Fruit fly (Drosophila melanogaster) whole organism, embryonic: ENCODE data around the gene RpL24-like.

Experiments used
- ATbp ChIP-seq: fragments of 200-800 bp; sonication (Bioruptor generic); optimal IDR thresholded peaks from 2 replicates; lab custom pipeline; 2017; ENCODE audit warnings: missing biosample characterization, mild to moderate bottlenecking, missing genetic modification characterization, missing genetic modification reagents
- Asciz ChIP-seq: fragments of 200-800 bp; sonication (Bioruptor generic); optimal IDR thresholded peaks from 2 replicates; lab custom pipeline; 2017; ENCODE audit warnings: missing biosample characterization, mild to moderate bottlenecking, missing genetic modification characterization, missing genetic modification reagents
- CG10274 ChIP-seq: fragments of 200-800 bp; sonication (Bioruptor generic); optimal IDR thresholded peaks from 3 replicates; lab custom pipeline; 2017; ENCODE audit warnings: missing biosample characterization, mild to moderate bottlenecking, missing genetic modification characterization
- CG10321 ChIP-seq: fragments of 200-800 bp; sonication (Bioruptor generic); IDR thresholded peaks from 2 replicates; pipeline ENCODE4 v1.3.6; 2022; ENCODE audit warnings: missing biosample characterization, missing genetic modification characterization
- CG11696 ChIP-seq: fragments of 200-800 bp; sonication (Bioruptor generic); IDR thresholded peaks from 2 replicates; pipeline ENCODE4 v1.3.6; 2022; ENCODE audit warnings: missing biosample characterization, missing genetic modification characterization
- CG12391 ChIP-seq: fragments of 200-800 bp; sonication (Bioruptor generic); optimal IDR thresholded peaks from 3 replicates; lab custom pipeline; 2018; ENCODE audit warnings: missing biosample characterization, mild to moderate bottlenecking, missing genetic modification characterization, moderate library complexity
- CG12659 ChIP-seq: fragments of 200-800 bp; sonication (Bioruptor generic); optimal IDR thresholded peaks from 3 replicates; lab custom pipeline; 2017; ENCODE audit warnings: mild to moderate bottlenecking, missing biosample characterization, missing genetic modification reagents, missing genetic modification characterization
- CG17568 ChIP-seq: fragments of 200-800 bp; sonication (Bioruptor generic); optimal IDR thresholded peaks from 2 replicates; lab custom pipeline; 2018; ENCODE audit warnings: missing biosample characterization, mild to moderate bottlenecking, missing genetic modification characterization, moderate library complexity
- CG31365 ChIP-seq: fragments of 200-800 bp; sonication (Bioruptor generic); optimal IDR thresholded peaks from 2 replicates; lab custom pipeline; 2018; ENCODE audit warnings: missing biosample characterization, mild to moderate bottlenecking, missing genetic modification characterization
- CG33557 ChIP-seq: fragments of 200-800 bp; sonication (Bioruptor generic); optimal IDR thresholded peaks from 2 replicates; lab custom pipeline; 2019; ENCODE audit warnings: missing biosample characterization, mild to moderate bottlenecking, missing genetic modification characterization, moderate library complexity
- CG4360 ChIP-seq: fragments of 200-800 bp; sonication (Bioruptor generic); IDR thresholded peaks from 2 replicates; pipeline ENCODE4 v1.3.6; 2022; ENCODE audit warnings: missing biosample characterization, missing genetic modification characterization
- CG6254 ChIP-seq: fragments of 200-800 bp; sonication (Bioruptor generic); optimal IDR thresholded peaks from 3 replicates; lab custom pipeline; 2017; ENCODE audit warnings: mild to moderate bottlenecking, missing biosample characterization, missing genetic modification reagents, missing genetic modification characterization
- CG6765 ChIP-seq: fragments of 200-800 bp; sonication (Bioruptor generic); optimal IDR thresholded peaks from 3 replicates; lab custom pipeline; 2017; ENCODE audit warnings: missing biosample characterization, mild to moderate bottlenecking, missing genetic modification characterization
- CG7987 ChIP-seq: fragments of 200-800 bp; sonication (Bioruptor generic); optimal IDR thresholded peaks from 2 replicates; lab custom pipeline; 2018; ENCODE audit warnings: missing biosample characterization, mild to moderate bottlenecking, missing genetic modification characterization, moderate library complexity
- D19B ChIP-seq: fragments of 200-800 bp; sonication (Bioruptor generic); optimal IDR thresholded peaks from 2 replicates; lab custom pipeline; 2017; ENCODE audit warnings: missing biosample characterization, mild to moderate bottlenecking, missing genetic modification characterization
- Dad ChIP-seq: fragments of 200-800 bp; sonication (Bioruptor generic); optimal IDR thresholded peaks from 3 replicates; lab custom pipeline; 2016; ENCODE audit warnings: missing biosample characterization, missing genetic modification characterization
- Deaf1 ChIP-seq: fragments of 200-800 bp; optimal IDR thresholded peaks from 3 replicates; lab custom pipeline; 2019; ENCODE audit warnings: missing biosample characterization, mild to moderate bottlenecking, missing genetic modification characterization, moderate library complexity
- Doc2 ChIP-seq: fragments of 200-800 bp; sonication (Bioruptor generic); IDR thresholded peaks from 2 replicates; pipeline ENCODE4 v1.3.6; 2022; ENCODE audit warnings: missing biosample characterization, missing genetic modification characterization
- Dp ChIP-seq: fragments of 200-800 bp; sonication (Bioruptor generic); optimal IDR thresholded peaks from 2 replicates; lab custom pipeline; 2018; ENCODE audit warnings: missing biosample characterization, mild to moderate bottlenecking, missing genetic modification characterization, moderate library complexity
- Dref ChIP-seq: fragments of 200-800 bp; sonication (Bioruptor generic); IDR thresholded peaks from 2 replicates; pipeline ENCODE4 v1.3.6; 2022; ENCODE audit warnings: missing biosample characterization, missing genetic modification characterization
- Ets97D ChIP-seq: fragments of 200-800 bp; sonication (Bioruptor generic); optimal IDR thresholded peaks from 3 replicates; lab custom pipeline; 2016; ENCODE audit warnings: missing biosample characterization, missing genetic modification characterization
- Fer2 ChIP-seq: fragments of 200-800 bp; sonication (Bioruptor generic); optimal IDR thresholded peaks from 2 replicates; lab custom pipeline; 2018; ENCODE audit warnings: missing biosample characterization, mild to moderate bottlenecking, missing genetic modification characterization, moderate library complexity
- HmgD ChIP-seq: fragments of 200-800 bp; sonication (Bioruptor generic); optimal IDR thresholded peaks from 3 replicates; lab custom pipeline; 2016; ENCODE audit warnings: missing biosample characterization, missing genetic modification characterization
- Hr51 ChIP-seq, 2 experiments: fragments of 200-800 bp; sonication (Bioruptor generic); optimal IDR thresholded peaks; 2 replicates in 1 of 2; 3 replicates in 1 of 2; lab custom pipeline; 2016 to 2018; ENCODE audit warnings: missing biosample characterization in 2 of 2, missing genetic modification characterization in 2 of 2, mild to moderate bottlenecking in 1 of 2, moderate library complexity in 1 of 2
- Lhr ChIP-seq: fragments of 200-800 bp; sonication (Bioruptor generic); optimal IDR thresholded peaks from 3 replicates; lab custom pipeline; 2017; ENCODE audit warnings: mild to moderate bottlenecking, missing biosample characterization, missing genetic modification reagents, missing genetic modification characterization
- NC2α ChIP-seq: fragments of 200-800 bp; sonication (Bioruptor generic); optimal IDR thresholded peaks from 2 replicates; lab custom pipeline; 2016; ENCODE audit warnings: missing biosample characterization, missing genetic modification characterization
- Nf-YB ChIP-seq: fragments of 200-800 bp; sonication (Bioruptor generic); optimal IDR thresholded peaks from 3 replicates; lab custom pipeline; 2019; ENCODE audit warnings: missing biosample characterization, mild to moderate bottlenecking, missing genetic modification characterization, moderate library complexity
- Ssrp ChIP-seq: fragments of 200-800 bp; sonication (Bioruptor generic); optimal IDR thresholded peaks from 2 replicates; lab custom pipeline; 2018; ENCODE audit warnings: missing biosample characterization, mild to moderate bottlenecking, missing genetic modification characterization, moderate library complexity
- Xrp1 ChIP-seq: fragments of 200-800 bp; sonication (Bioruptor generic); IDR thresholded peaks from 2 replicates; pipeline ENCODE4 v1.3.6; 2022; ENCODE audit warnings: missing biosample characterization, missing genetic modification characterization
- ato ChIP-seq: fragments of 200-800 bp; sonication (Bioruptor generic); IDR thresholded peaks from 2 replicates; pipeline ENCODE4 v1.3.6; 2022; ENCODE audit warnings: missing biosample characterization, missing genetic modification characterization; ENCODE audit not compliant: partially characterized antibody
- bsh ChIP-seq, 2 experiments: fragments of 200-800 bp; sonication (Bioruptor generic); optimal IDR thresholded peaks; 2 replicates each; lab custom pipeline; 2017 to 2018; ENCODE audit warnings: mild to moderate bottlenecking in 2 of 2, missing biosample characterization in 2 of 2, missing genetic modification characterization in 2 of 2, moderate library complexity in 1 of 2
- btn ChIP-seq: fragments of 200-800 bp; sonication (Bioruptor generic); optimal IDR thresholded peaks from 2 replicates; lab custom pipeline; 2016; ENCODE audit warnings: missing biosample characterization, missing genetic modification characterization
- crc ChIP-seq: fragments of 200-800 bp; sonication (Bioruptor generic); optimal IDR thresholded peaks from 2 replicates; lab custom pipeline; 2016; ENCODE audit warnings: missing biosample characterization, missing genetic modification characterization
- dan ChIP-seq: fragments of 200-800 bp; sonication (Bioruptor generic); IDR thresholded peaks from 2 replicates; pipeline ENCODE4 v1.3.6; 2022; ENCODE audit warnings: missing biosample characterization, missing genetic modification characterization
- dpn ChIP-seq, 2 experiments: fragments of 200-800 bp; sonication (Bioruptor generic); optimal IDR thresholded peaks; 3 replicates each; lab custom pipeline; 2016; ENCODE audit warnings: missing biosample characterization in 2 of 2, missing genetic modification characterization in 2 of 2
- en ChIP-seq: fragments of 200-800 bp; sonication (Bioruptor generic); optimal IDR thresholded peaks from 2 replicates; lab custom pipeline; 2016; ENCODE audit warnings: missing biosample characterization, missing genetic modification characterization
- gcm ChIP-seq: fragments of 200-800 bp; sonication (Bioruptor generic); optimal IDR thresholded peaks from 2 replicates; lab custom pipeline; 2019; ENCODE audit warnings: missing biosample characterization, mild to moderate bottlenecking, missing genetic modification characterization, moderate library complexity
- gro ChIP-seq: fragments of 200-800 bp; sonication (Bioruptor generic); optimal IDR thresholded peaks from 2 replicates; lab custom pipeline; 2016; ENCODE audit warnings: missing biosample characterization, missing genetic modification characterization
- hkb ChIP-seq, 2 experiments: fragments of 200-800 bp in 1 of 2; fragments of >200 bp in 1 of 2; sonication (Bioruptor generic) in 1 of 2; IDR thresholded peaks in 1 of 2; optimal IDR thresholded peaks in 1 of 2; 2 replicates each; pipeline versions ENCODE4 v1.3.6 to Lab custom; 2017 to 2022; ENCODE audit warnings: missing biosample characterization in 1 of 2, missing genetic modification characterization in 1 of 2
- lov ChIP-seq, 2 experiments: fragments of 200-800 bp in 1 of 2; fragments of >200 bp in 1 of 2; sonication (Bioruptor generic) in 1 of 2; IDR thresholded peaks in 1 of 2; optimal IDR thresholded peaks in 1 of 2; 2 replicates in 1 of 2; 3 replicates in 1 of 2; pipeline versions ENCODE4 v1.3.6 to Lab custom; 2017 to 2022; ENCODE audit warnings: missing biosample characterization in 1 of 2, missing genetic modification characterization in 1 of 2
- mam ChIP-seq: fragments of 200-800 bp; sonication (Bioruptor generic); optimal IDR thresholded peaks from 3 replicates; lab custom pipeline; 2016; ENCODE audit warnings: missing biosample characterization, missing genetic modification characterization
- nau ChIP-seq: fragments of 200-800 bp; sonication (Bioruptor generic); optimal IDR thresholded peaks from 3 replicates; lab custom pipeline; 2017; ENCODE audit warnings: missing biosample characterization, mild to moderate bottlenecking, missing genetic modification characterization, missing genetic modification reagents
- repo ChIP-seq: fragments of 200-800 bp; sonication (Bioruptor generic); optimal IDR thresholded peaks from 2 replicates; lab custom pipeline; 2016; ENCODE audit warnings: missing biosample characterization, missing genetic modification characterization
- slp2 ChIP-seq: fragments of 200-800 bp; sonication (Bioruptor generic); optimal IDR thresholded peaks from 2 replicates; lab custom pipeline; 2016; ENCODE audit warnings: missing biosample characterization, missing genetic modification characterization
- sob ChIP-seq: fragments of 200-800 bp; sonication (Bioruptor generic); IDR thresholded peaks from 2 replicates; pipeline ENCODE4 v1.3.6; 2022; ENCODE audit warnings: missing biosample characterization, missing genetic modification characterization
- sqz ChIP-seq: fragments of 200-800 bp; sonication (Bioruptor generic); optimal IDR thresholded peaks from 3 replicates; lab custom pipeline; 2018; ENCODE audit warnings: missing biosample characterization, mild to moderate bottlenecking, missing genetic modification characterization
- ssp ChIP-seq: fragments of 200-800 bp; sonication (Bioruptor generic); IDR thresholded peaks from 2 replicates; pipeline ENCODE4 v1.3.6; 2022; ENCODE audit warnings: missing biosample characterization, missing genetic modification characterization
- trem ChIP-seq: fragments of 200-800 bp; optimal IDR thresholded peaks from 3 replicates; lab custom pipeline; 2019; ENCODE audit warnings: missing biosample characterization, mild to moderate bottlenecking, missing genetic modification characterization, moderate library complexity

RpL24-like gene

DNA sequence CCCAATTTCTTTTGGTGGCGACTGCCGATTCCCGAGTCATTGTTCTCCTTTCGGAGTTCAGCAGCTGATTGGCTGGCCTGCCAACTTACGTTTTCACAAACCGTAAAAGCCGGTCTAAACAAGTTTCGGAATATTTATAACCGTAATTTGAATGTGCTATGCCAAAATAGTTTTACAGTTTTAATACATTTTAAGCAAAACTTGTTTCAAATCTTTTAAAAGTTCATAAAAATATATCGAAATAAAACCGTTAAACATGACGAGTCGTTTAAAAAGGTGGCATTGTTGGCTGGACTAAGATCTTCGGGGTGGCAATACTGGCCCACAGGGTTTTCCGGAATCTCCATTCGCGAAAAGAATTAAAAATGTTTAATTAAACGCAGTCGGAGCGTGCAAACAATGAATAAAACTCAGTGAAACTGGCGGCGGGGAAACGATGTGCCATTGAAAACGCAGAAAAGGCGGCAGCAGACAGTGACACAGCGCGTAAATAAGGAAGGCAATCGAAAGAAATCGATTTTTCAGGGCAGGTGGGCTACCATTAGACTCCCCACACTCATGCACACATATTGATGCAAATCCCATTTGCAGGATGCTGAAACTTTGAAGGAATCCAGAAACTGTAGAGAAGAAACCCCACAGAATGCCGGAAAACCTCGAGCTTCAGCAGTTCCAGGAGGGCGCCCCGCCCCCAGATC, 4.3 kb upstream of the RpL24-like start, which contains the start of the genes Exd2 and CG5281 (continued):
- TF ChIP-seq hkb (optimal IDR thresholded peaks at IDR 0.05; lab: Kevin White, UChicago): peak; percentile 57
- no peak for TF ChIP-seq hkb (GFP tag; IDR thresholded peaks at IDR 0.05; lab: Robert Waterston, UW)
- TF ChIP-seq lov (optimal IDR thresholded peaks at IDR 0.05; lab: Kevin White, UChicago): no peak
- no peak for TF ChIP-seq lov (GFP tag; IDR thresholded peaks at IDR 0.05; lab: Robert Waterston, UW)
- TF ChIP-seq sob: peak; percentile 43; the same call in 1 of the 2 replicates
- no peak for TF ChIP-seq sqz (GFP tag; lab: Kevin White, UChicago)
- peak; percentile 12 for TF ChIP-seq btn (GFP tag; lab: Kevin White, UChicago)
- TF ChIP-seq en (GFP tag; lab: Kevin White, UChicago): peak; percentile 4
- peak; percentile 20 for TF ChIP-seq CG7987
- no peak for TF ChIP-seq CG4360 (GFP tag; lab: Robert Waterston, UW)
- no peak for TF ChIP-seq CG10321 (GFP tag; lab: Robert Waterston, UW)
- no peak for TF ChIP-seq Doc2 (GFP tag; lab: Robert Waterston, UW)
- TF ChIP-seq nau: no peak
- TF ChIP-seq CG33557 (GFP tag; lab: Kevin White, UChicago): peak; percentile 66
- TF ChIP-seq ATbp (GFP tag; lab: Kevin White, UChicago): no peak
- TF ChIP-seq gro (GFP tag; lab: Kevin White, UChicago): peak; percentile 34
- no peak for TF ChIP-seq Nf-YB (GFP tag; lab: Kevin White, UChicago)
- peak; percentile 35 for TF ChIP-seq repo (GFP tag; lab: Kevin White, UChicago)
- peak; percentile 73 for TF ChIP-seq Deaf1 (tag; lab: Kevin White, UChicago)
- TF ChIP-seq dan (GFP tag; lab: Robert Waterston, UW): no peak
- TF ChIP-seq dpn (GFP tag; optimal IDR thresholded peaks at IDR 0.05; lab: Kevin White, UChicago): peak; percentile 41 to 50
- no peak for TF ChIP-seq HmgD (GFP tag; lab: Kevin White, UChicago)
- TF ChIP-seq Asciz (GFP tag; lab: Kevin White, UChicago): no peak
- peak; percentile 29 for TF ChIP-seq Dp (GFP tag; lab: Kevin White, UChicago)
- TF ChIP-seq slp2 (GFP tag; lab: Kevin White, UChicago): peak; percentile 36
- TF ChIP-seq bsh (GFP tag; optimal IDR thresholded peaks at IDR 0.05; lab: Kevin White, UChicago): peak in 1 of 2 experiments; percentile 52
- peak; percentile 99 for TF ChIP-seq trem (tag; lab: Kevin White, UChicago)
- peak; percentile 44 for TF ChIP-seq mam
- TF ChIP-seq Xrp1 (GFP tag; lab: Robert Waterston, UW): no peak
- peak; percentile 91 for TF ChIP-seq Ets97D
- TF ChIP-seq Lhr (GFP tag; lab: Kevin White, UChicago): peak; percentile 64
- TF ChIP-seq CG11696 (GFP tag; lab: Robert Waterston, UW): no peak
- no peak for TF ChIP-seq CG17568 (GFP tag; lab: Kevin White, UChicago)
- no peak for TF ChIP-seq ssp (GFP tag; lab: Robert Waterston, UW)
- peak; percentile 40; the same call in 1 of the 2 replicates for TF ChIP-seq Dref (GFP tag; lab: Robert Waterston, UW)
- TF ChIP-seq crc (GFP tag; lab: Kevin White, UChicago): no peak
- peak; percentile 32 for TF ChIP-seq Ssrp (tag; lab: Kevin White, UChicago)
- no peak for TF ChIP-seq NC2α (GFP tag; lab: Kevin White, UChicago)
- TF ChIP-seq gcm (GFP tag; lab: Kevin White, UChicago): peak; percentile 46
- TF ChIP-seq CG12659: peak; percentile 75
- no peak for TF ChIP-seq CG31365 (tag; lab: Kevin White, UChicago)
- peak; percentile 12 for TF ChIP-seq CG6765
- TF ChIP-seq CG6254 (GFP tag; lab: Kevin White, UChicago): peak; percentile 4
- no peak for TF ChIP-seq CG10274 (GFP tag; lab: Kevin White, UChicago)
- peak; percentile 22 for TF ChIP-seq Fer2
- no peak for TF ChIP-seq ato (GFP tag; lab: Robert Waterston, UW)
- no peak for TF ChIP-seq D19B (GFP tag; lab: Kevin White, UChicago)
- TF ChIP-seq CG12391 (tag; lab: Kevin White, UChicago): peak; percentile 70
- TF ChIP-seq Dad (GFP tag; lab: Kevin White, UChicago): peak; percentile 47
- peak; percentile 62 to 67 for TF ChIP-seq Hr51 (GFP tag; optimal IDR thresholded peaks at IDR 0.05; lab: Kevin White, UChicago)
